Worm (Caenorhabditis elegans): ENCODE results near the gene T04C12.33.

- TF ChIP-seq ztf-4 (tag; optimal IDR thresholded peaks at IDR 0.05) (no peak), nhr-28 (tag; optimal IDR thresholded peaks at IDR 0.05) (no peak), nfya-1 (tag; optimal IDR thresholded peaks at IDR 0.05; ENCODE audit: insufficient read depth) (no peak), mdl-1 (tag; optimal IDR thresholded peaks at IDR 0.05) (no peak), nhr-11 (tag; optimal IDR thresholded peaks at IDR 0.05) (no peak), ztf-11 (tag; optimal IDR thresholded peaks at IDR 0.05) (no peak), ceh-9 (tag; optimal IDR thresholded peaks at IDR 0.05) (no peak), nhr-12 (tag; optimal IDR thresholded peaks at IDR 0.05) (no peak), skn-1 (tag; optimal IDR thresholded peaks at IDR 0.05) (no peak), fkh-2 (tag; optimal IDR thresholded peaks at IDR 0.05) (no peak)
Measured at ce11 chrV:11070388-11070787, 18.4 kb downstream of the T04C12.33 start.

Data from whole organism, L3 larva.